Worm (Caenorhabditis elegans) whole organism, early embryonic: ENCODE data around the gene srx-105.

Experiments used
- F13C5.2 ChIP-seq: sonication (generic microtip); optimal IDR thresholded peaks from 2 replicates; lab custom pipeline; 2017; ENCODE audit warnings: mild to moderate bottlenecking, missing genetic modification characterization, inconsistent platforms, missing compliant biosample characterization
- ama-1 ChIP-seq: fragments of 150-350 bp; optimal IDR thresholded peaks from 2 replicates; lab custom pipeline; 2014
- ceh-36 ChIP-seq: sonication (generic microtip); optimal IDR thresholded peaks from 2 replicates; lab custom pipeline; 2016; ENCODE audit warnings: missing genetic modification characterization, inconsistent platforms, missing compliant biosample characterization
- ets-7 ChIP-seq: sonication (generic microtip); optimal IDR thresholded peaks from 2 replicates; lab custom pipeline; 2016; ENCODE audit warnings: missing genotype, missing genetic modification characterization, missing compliant biosample characterization
- flt-1 ChIP-seq: fragments of 200-800 bp; sonication (Bioruptor generic); IDR thresholded peaks from 2 replicates; pipeline ENCODE4 v1.3.6; 2022; ENCODE audit warnings: missing genetic modification characterization, missing compliant biosample characterization
- hnd-1 ChIP-seq: sonication (generic microtip); optimal IDR thresholded peaks from 2 replicates; lab custom pipeline; 2016; ENCODE audit warnings: missing genetic modification characterization, missing compliant biosample characterization
- pes-1 ChIP-seq: fragments of 200-800 bp; sonication (Bioruptor generic); IDR thresholded peaks from 2 replicates; pipeline ENCODE4 v1.3.6; 2022; ENCODE audit warnings: missing genetic modification reagents, missing genetic modification characterization, missing compliant biosample characterization
- scrt-1 ChIP-seq: fragments of 200-800 bp; sonication (Bioruptor generic); IDR thresholded peaks from 2 replicates; pipeline ENCODE4 v1.3.6; 2022; ENCODE audit warnings: missing genetic modification characterization, missing compliant biosample characterization
- sea-1 ChIP-seq: fragments of 200-800 bp; sonication (Bioruptor generic); conservative IDR thresholded peaks from 2 replicates; pipeline ENCODE4 v1.3.6; 2022; ENCODE audit warnings: missing genetic modification characterization, missing compliant biosample characterization
- tbx-37 ChIP-seq: fragments of 200-800 bp; sonication (Bioruptor generic); conservative IDR thresholded peaks from 2 replicates; pipeline ENCODE4 v1.3.6; 2022; ENCODE audit warnings: missing genetic modification reagents, missing genetic modification characterization, missing compliant biosample characterization
- tra-4 ChIP-seq: sonication (generic microtip); optimal IDR thresholded peaks from 2 replicates; lab custom pipeline; 2017; ENCODE audit warnings: missing genetic modification characterization, missing compliant biosample characterization

- TF ChIP-seq tra-4 (tag; lab: Kevin White, UChicago) (no peak), ama-1 (no peak), scrt-1 (GFP tag; lab: Robert Waterston, UW) (no peak), sea-1 (GFP tag; lab: Robert Waterston, UW) (no peak), ceh-36 (tag; lab: Kevin White, UChicago) (no peak), hnd-1 (tag; lab: Kevin White, UChicago) (no peak), flt-1 (GFP tag; lab: Robert Waterston, UW) (no peak), F13C5.2 (no peak), ets-7 (tag; lab: Kevin White, UChicago) (no peak), tbx-37 (no peak), pes-1 (GFP tag; lab: Robert Waterston, UW) (no peak)
Observed at ce11 chrII:3731723-3732122, 30.5 kb upstream of the srx-105 start, which contains the start of the genes sdz-12 and bath-31.
